Fruit fly (Drosophila melanogaster): ENCODE results near the gene mRpL1.
A peak's percentile ranks its signal among the peaks of the same experiment; 100 is the strongest.

Gene mRpL1

dm6 chr3R:8288790-8289189 lies 12.4 kb upstream of the mRpL1 start:
- no peak for TF ChIP-seq N (GFP tag; optimal IDR thresholded peaks at IDR 0.05)
- no peak for TF ChIP-seq foxo (GFP tag; optimal IDR thresholded peaks at IDR 0.05)
- no peak for TF ChIP-seq fru (GFP tag; optimal IDR thresholded peaks at IDR 0.05)
- no peak for TF ChIP-seq dmrt93B (GFP tag; optimal IDR thresholded peaks at IDR 0.05)
- no peak for TF ChIP-seq h (GFP tag; optimal IDR thresholded peaks at IDR 0.05)
- no peak for TF ChIP-seq Hr78 (GFP tag; optimal IDR thresholded peaks at IDR 0.05)
- no peak for TF ChIP-seq Myc (optimal IDR thresholded peaks at IDR 0.05)
- TF ChIP-seq pan (optimal IDR thresholded peaks at IDR 0.05) = no peak

dm6 chr3R:8290478-8290877 lies 10.8 kb upstream of the mRpL1 start, which contains the start of gene CG11672:
TSS of gene CG11672 (minus strand) at chr3R:8290578.
- TF ChIP-seq Hnf4 (GFP tag; optimal IDR thresholded peaks at IDR 0.05) (no peak), fru (GFP tag; optimal IDR thresholded peaks at IDR 0.05) (no peak), Myc (optimal IDR thresholded peaks at IDR 0.05) (no peak), CrebA (GFP tag; optimal IDR thresholded peaks at IDR 0.05; ENCODE audit: borderline replicate concordance) (no peak), Hr83 (GFP tag; optimal IDR thresholded peaks at IDR 0.05; ENCODE audit: poor library complexity, severe bottlenecking) (no peak), Vsx2 (GFP tag; optimal IDR thresholded peaks at IDR 0.05; ENCODE audit: partially characterized antibody) (no peak), sv (GFP tag; optimal IDR thresholded peaks at IDR 0.05) (no peak), brk (GFP tag; optimal IDR thresholded peaks at IDR 0.05) (no peak), tai (GFP tag; optimal IDR thresholded peaks at IDR 0.05) (no peak), Abd-B (GFP tag; optimal IDR thresholded peaks at IDR 0.05) (no peak), foxo (GFP tag; optimal IDR thresholded peaks at IDR 0.05) (no peak), Dif (GFP tag; optimal IDR thresholded peaks at IDR 0.05; ENCODE audit: partially characterized antibody) (no peak), dl (GFP tag; optimal IDR thresholded peaks at IDR 0.05; ENCODE audit: insufficient read depth in 1 of 2, partially characterized antibody in 2 of 2) (no peak), h (GFP tag; optimal IDR thresholded peaks at IDR 0.05) (no peak), CG9705 (GFP tag; optimal IDR thresholded peaks at IDR 0.05) (no peak), ey (GFP tag; optimal IDR thresholded peaks at IDR 0.05) (no peak)

- TF ChIP-seq OdsH (GFP tag; optimal IDR thresholded peaks at IDR 0.05) (no peak), Rel (GFP tag; optimal IDR thresholded peaks at IDR 0.05) (no peak), Rel (tag; optimal IDR thresholded peaks at IDR 0.05) (no peak), usp (GFP tag; optimal IDR thresholded peaks at IDR 0.05) (no peak), Dif (GFP tag; optimal IDR thresholded peaks at IDR 0.05; ENCODE audit: partially characterized antibody) (no peak), Sp1 (GFP tag; optimal IDR thresholded peaks at IDR 0.05) (no peak), woc (GFP tag; optimal IDR thresholded peaks at IDR 0.05) (no peak), Hnf4 (GFP tag; optimal IDR thresholded peaks at IDR 0.05) (no peak), brk (GFP tag; optimal IDR thresholded peaks at IDR 0.05) (no peak), CrebA (GFP tag; optimal IDR thresholded peaks at IDR 0.05; ENCODE audit: borderline replicate concordance) (no peak), pan (optimal IDR thresholded peaks at IDR 0.05) (no peak), psq (GFP tag; optimal IDR thresholded peaks at IDR 0.05) (no peak)
Measured at dm6 chr3R:8290940-8291339, 10.3 kb upstream of the mRpL1 start, which contains the start of gene CG31464. TSS of gene CG31464 (plus strand) at chr3R:8291240.

dm6 chr3R:8292034-8292433 lies 9.2 kb upstream of the mRpL1 start, which contains the start of gene CG31463:
TSS of gene CG31463 (plus strand) at chr3R:8292335.
- TF ChIP-seq dsf (GFP tag; optimal IDR thresholded peaks at IDR 0.05; ENCODE audit: borderline replicate concordance) (no peak), jim (GFP tag; optimal IDR thresholded peaks at IDR 0.05) (no peak), HLH106 (tag; optimal IDR thresholded peaks at IDR 0.05) (no peak), rgr (GFP tag; optimal IDR thresholded peaks at IDR 0.05) (no peak), woc (GFP tag; optimal IDR thresholded peaks at IDR 0.05) (no peak), GATAd (GFP tag; optimal IDR thresholded peaks at IDR 0.05) (no peak), Dif (GFP tag; optimal IDR thresholded peaks at IDR 0.05; ENCODE audit: partially characterized antibody) (no peak), h (GFP tag; optimal IDR thresholded peaks at IDR 0.05) (no peak), CG32264 (GFP tag; optimal IDR thresholded peaks at IDR 0.05) (no peak), Abd-B (GFP tag; optimal IDR thresholded peaks at IDR 0.05) (no peak)

dm6 chr3R:8303848-8304247 lies 2.6 kb downstream of the mRpL1 start, which contains the start of gene nac:
TSS of gene nac (minus strand) at chr3R:8304023.
- TF ChIP-seq HLH106 (tag; optimal IDR thresholded peaks at IDR 0.05) = peak; percentile 21
- peak; percentile 20 for TF ChIP-seq CG9705 (GFP tag; optimal IDR thresholded peaks at IDR 0.05)
- TF ChIP-seq rgr (GFP tag; optimal IDR thresholded peaks at IDR 0.05) = no peak
- no peak for TF ChIP-seq Hr78 (GFP tag; optimal IDR thresholded peaks at IDR 0.05)
- no peak for TF ChIP-seq sv (GFP tag; optimal IDR thresholded peaks at IDR 0.05)
- TF ChIP-seq h (GFP tag; optimal IDR thresholded peaks at IDR 0.05) = no peak
- TF ChIP-seq Dif (GFP tag; optimal IDR thresholded peaks at IDR 0.05; ENCODE audit: partially characterized antibody) = peak; percentile 44
